Worm (Caenorhabditis elegans) whole organism, dauer: ENCODE results near the gene lyst-1.

ENCODE experiments used
- unc-62 ChIP-seq: sonication (generic microtip); optimal IDR thresholded peaks from 2 replicates; lab custom pipeline; 2017; ENCODE audit warnings: missing biosample characterization, missing genetic modification reagents, missing genetic modification characterization

lyst-1 gene

DNA sequence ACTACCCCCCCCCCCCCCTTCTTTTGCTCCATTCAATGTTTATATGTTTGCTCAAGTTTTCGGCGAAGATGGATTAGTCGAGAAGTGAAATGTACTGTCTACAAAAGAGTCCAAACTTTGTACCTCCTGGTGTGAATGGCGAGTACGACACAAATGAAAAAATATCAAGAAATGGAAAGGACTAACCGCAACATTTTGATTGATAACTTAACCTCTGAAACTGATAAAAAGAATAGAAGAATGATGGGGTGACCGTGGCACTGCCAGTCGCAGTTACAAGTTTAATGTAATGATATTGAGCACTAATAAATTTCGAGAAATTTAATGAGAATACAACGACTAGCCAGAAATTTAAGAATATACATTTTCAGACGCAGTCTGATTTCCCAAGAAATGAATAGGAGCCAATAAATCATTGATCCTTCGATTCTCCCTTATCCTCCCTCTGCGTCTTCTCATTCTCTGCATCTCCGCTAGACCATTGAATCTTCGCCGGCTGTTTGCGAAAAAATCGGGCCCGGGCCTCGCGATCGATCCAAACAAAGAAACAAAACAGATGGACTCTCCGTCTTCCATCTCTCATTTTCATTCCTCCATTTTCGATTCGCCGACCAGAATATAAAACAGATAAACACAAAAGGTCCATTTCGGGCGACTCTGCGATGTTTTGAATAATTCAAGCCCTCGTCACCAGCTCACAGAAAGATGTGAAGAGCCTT lies 33.9 kb upstream of the lyst-1 start:
- no peak for TF ChIP-seq unc-62 (GFP tag; lab: Kevin White, UChicago)

ce11 chrX:12173989-12174388 lies 33.0 kb upstream of the lyst-1 start:
- TF ChIP-seq unc-62 (GFP tag; lab: Kevin White, UChicago): no peak

ce11 chrX:12172482-12173134 lies 31.7 kb upstream of the lyst-1 start:
- no peak for TF ChIP-seq unc-62 (GFP tag; lab: Kevin White, UChicago)

ce11 chrX:12171631-12172348 lies 30.8 kb upstream of the lyst-1 start, which contains the start of gene F57G12.1:
F57G12.1 (minus strand) TSS chrX:12171681.
- TF ChIP-seq unc-62 (GFP tag; lab: Kevin White, UChicago): no peak

ce11 chrX:12169390-12169789 lies 28.4 kb upstream of the lyst-1 start:
- TF ChIP-seq unc-62 (GFP tag; lab: Kevin White, UChicago): no peak

- TF ChIP-seq unc-62 (GFP tag; lab: Kevin White, UChicago): no peak
Measured at ce11 chrX:12168765-12169164, 27.8 kb upstream of the lyst-1 start.

DNA sequence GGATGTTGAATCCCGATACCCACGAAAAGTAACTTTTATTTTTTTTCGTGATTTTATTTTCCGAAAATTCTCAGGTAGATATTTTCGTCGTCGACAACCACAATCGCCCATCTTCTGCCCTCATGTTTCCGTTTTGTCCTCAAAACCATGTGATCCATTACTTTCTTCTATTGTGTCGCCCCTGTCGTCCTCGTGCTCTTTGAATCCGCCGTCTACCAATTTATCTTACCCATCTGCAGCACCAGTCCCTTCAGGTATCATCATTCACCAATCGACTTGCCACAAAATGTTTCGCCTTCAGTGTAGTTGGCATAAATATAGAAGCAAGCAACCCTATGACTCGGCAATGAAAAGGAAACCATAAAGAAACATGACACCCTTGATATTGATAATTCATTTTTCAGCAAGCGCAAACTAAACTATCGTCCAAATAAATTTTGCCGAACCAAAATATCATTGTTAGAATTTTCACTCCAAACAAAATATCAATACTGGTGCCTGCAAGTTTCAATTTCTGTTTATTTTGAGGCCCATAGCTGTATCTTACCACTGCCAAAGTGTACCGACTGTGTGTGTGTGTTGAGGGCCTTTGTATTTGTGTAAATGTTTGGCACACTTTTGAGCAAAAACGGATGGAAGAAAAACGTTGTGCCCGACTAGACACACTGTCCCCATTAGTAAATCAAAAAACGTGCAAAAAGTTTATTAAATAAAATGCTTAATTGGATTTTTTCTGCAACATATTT lies 26.9 kb upstream of the lyst-1 start:
- TF ChIP-seq unc-62 (GFP tag; lab: Kevin White, UChicago): no peak

DNA sequence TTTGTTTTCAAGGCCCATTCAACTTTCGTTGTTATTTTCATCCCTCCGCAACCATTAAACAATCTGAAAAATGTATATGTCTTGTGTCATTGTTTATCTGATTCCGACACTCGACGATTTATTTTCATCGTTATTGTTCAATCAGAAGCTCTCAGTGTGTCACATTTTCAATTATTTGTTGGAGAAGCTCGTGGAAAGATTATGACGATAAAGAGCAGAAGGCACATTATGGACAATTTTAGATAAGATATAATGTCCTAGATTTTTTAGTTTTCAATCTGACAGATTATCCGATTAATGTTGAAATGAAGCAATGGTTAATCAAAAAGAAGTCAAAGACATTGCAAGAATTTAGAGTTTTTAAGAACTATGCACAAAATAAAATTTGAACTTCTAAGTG lies 24.0 kb upstream of the lyst-1 start:
- TF ChIP-seq unc-62 (GFP tag; lab: Kevin White, UChicago): no peak

DNA sequence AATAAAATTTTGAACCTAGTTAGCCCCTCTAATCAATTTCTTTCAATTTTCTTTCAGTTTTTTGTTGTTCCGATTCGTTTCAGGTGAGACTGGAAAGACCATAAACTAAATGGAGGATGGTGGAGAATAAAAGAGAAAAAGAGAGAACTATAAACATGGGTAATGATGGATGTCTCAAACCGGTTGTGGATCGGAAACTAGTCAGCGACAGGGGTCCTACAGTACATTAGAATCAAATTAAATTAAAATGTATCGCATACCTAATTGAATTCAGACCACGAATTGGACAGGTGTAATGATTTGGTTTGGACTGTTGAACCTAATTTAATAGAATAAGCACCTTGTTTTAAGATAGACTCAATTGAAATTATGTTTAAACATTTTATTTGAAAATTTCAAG lies 23.1 kb upstream of the lyst-1 start:
- TF ChIP-seq unc-62 (GFP tag; lab: Kevin White, UChicago): no peak

- TF ChIP-seq unc-62 (GFP tag; lab: Kevin White, UChicago): no peak
Measured at ce11 chrX:12162659-12163058, 21.7 kb upstream of the lyst-1 start.

DNA sequence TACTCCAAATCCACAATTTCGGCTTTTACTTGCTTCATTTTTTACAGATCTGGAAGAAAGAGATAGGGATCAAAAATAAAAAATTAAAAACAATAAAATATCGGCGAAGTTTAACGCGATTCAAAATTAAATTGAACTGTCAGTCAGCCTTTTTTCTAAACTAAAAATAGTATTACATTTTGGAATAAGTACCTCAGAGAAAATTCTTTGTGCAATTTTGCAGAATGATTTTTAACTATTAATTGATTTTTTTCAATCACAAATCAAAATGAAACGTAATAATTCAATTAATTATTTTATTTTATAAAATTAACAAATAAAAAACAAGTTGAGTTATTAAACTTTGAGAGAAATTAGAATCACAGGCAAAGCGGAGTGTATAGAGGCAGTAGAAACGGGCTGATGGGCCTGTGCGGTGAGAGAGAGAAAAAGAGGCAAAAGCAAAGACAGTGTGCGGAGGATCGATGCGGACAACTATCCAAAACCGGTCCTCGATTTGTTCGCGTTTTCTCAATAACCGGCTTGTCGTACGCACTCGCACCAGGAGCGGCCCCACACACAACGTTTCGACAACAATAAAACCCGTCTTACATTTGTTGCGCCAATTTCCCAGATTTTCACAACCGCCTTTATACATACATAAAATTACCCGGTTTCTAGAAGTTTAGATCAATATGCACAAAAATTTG lies 19.2 kb upstream of the lyst-1 start, which contains the start of gene F57G12.2:
TSS of gene F57G12.2 (minus strand) at position 51 of the 689 bp plus-strand sequence.
- no peak for TF ChIP-seq unc-62 (GFP tag; lab: Kevin White, UChicago)

DNA sequence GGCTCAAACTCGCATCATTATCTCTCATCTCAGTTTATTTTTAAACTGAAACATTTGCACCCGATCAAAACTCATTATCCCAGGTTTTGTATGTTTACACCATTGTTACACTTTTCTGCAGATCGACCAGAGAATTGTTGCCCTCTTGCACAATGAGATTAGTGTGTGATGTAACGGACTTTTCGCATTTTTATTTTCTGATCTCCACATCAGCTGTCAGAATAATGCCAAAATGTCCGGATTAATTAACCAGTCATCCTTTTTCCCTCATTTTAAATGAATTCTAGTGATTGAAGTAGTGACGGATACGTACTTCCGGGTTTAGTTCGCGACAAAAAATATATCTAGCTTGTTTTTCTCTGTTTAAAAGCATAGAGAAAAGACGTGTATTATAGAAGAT lies 17.7 kb upstream of the lyst-1 start:
- TF ChIP-seq unc-62 (GFP tag; lab: Kevin White, UChicago): no peak

ce11 chrX:12154055-12154898 lies 13.3 kb upstream of the lyst-1 start, which contains the start of gene mfsd-11:
mfsd-11 (minus strand) TSS chrX:12154105.
- TF ChIP-seq unc-62 (GFP tag; lab: Kevin White, UChicago): no peak

ce11 chrX:12149638-12150137 lies 8.7 kb upstream of the lyst-1 start, which contains the start of gene znf-474:
znf-474 (plus strand) TSS chrX:12149924.
- TF ChIP-seq unc-62 (GFP tag; lab: Kevin White, UChicago): no peak
